Worm (Caenorhabditis elegans) whole organism, L3 larva: ENCODE results near the gene saeg-2.

Experiments
- R02D3.7 ChIP-seq: fragments of 150-350 bp; optimal IDR thresholded peaks from 2 replicates; lab custom pipeline; 2014; ENCODE audit warnings: missing biosample characterization, missing genetic modification characterization
- egl-27 ChIP-seq: sonication (generic microtip); optimal IDR thresholded peaks from 4 replicates; lab custom pipeline; 2017; ENCODE audit warnings: missing biosample characterization, missing genetic modification reagents, missing genetic modification characterization
- nhr-11 ChIP-seq: fragments of 150-350 bp; optimal IDR thresholded peaks from 2 replicates; lab custom pipeline; 2014; ENCODE audit warnings: missing biosample characterization, missing genetic modification characterization
- tbx-2 ChIP-seq: sonication (generic microtip); optimal IDR thresholded peaks from 2 replicates; lab custom pipeline; 2016; ENCODE audit warnings: mild to moderate bottlenecking, missing genetic modification characterization, missing compliant biosample characterization

ce11 chrIII:9206185-9206584 lies 34.0 kb upstream of the saeg-2 start, which contains the start of gene ZC84.1:
- TF ChIP-seq R02D3.7 (tag; lab: Kevin White, UChicago) (no peak), egl-27 (tag; lab: Kevin White, UChicago) (no peak), nhr-11 (tag; lab: Kevin White, UChicago) (no peak), tbx-2 (tag; lab: Kevin White, UChicago) (no peak)
